Worm (Caenorhabditis elegans) whole organism, L4/young adult: ENCODE results near the gene pro-3.

Experiments used
- W03F9.2 ChIP-seq: fragments of 150-350 bp; optimal IDR thresholded peaks from 2 replicates; lab custom pipeline; 2014; ENCODE audit warnings: missing biosample characterization, missing genetic modification characterization
- dao-5 ChIP-seq: sonication (generic microtip); optimal IDR thresholded peaks from 2 replicates; lab custom pipeline; 2016; ENCODE audit warnings: missing genotype, missing genetic modification characterization, moderate library complexity, missing compliant biosample characterization
- him-1 ChIP-seq: sonication (generic microtip); optimal IDR thresholded peaks from 2 replicates; lab custom pipeline; 2016; ENCODE audit warnings: missing genotype, missing genetic modification reagents, missing genetic modification characterization, missing compliant biosample characterization

- TF ChIP-seq him-1 (tag; lab: Kevin White, UChicago) (no peak), dao-5 (tag; lab: Kevin White, UChicago) (no peak), W03F9.2 (tag; lab: Kevin White, UChicago) (no peak)
Observed at ce11 chrV:19149057-19149456, 30.8 kb upstream of the pro-3 start, which contains the start of gene Y39B6A.7.
